Fruit fly (Drosophila melanogaster) whole organism, adult: ENCODE measurements around the gene CG32161.

Experiments
- CG12768 ChIP-seq: fragments of 200-800 bp; sonication (Bioruptor generic); optimal IDR thresholded peaks from 2 replicates; lab custom pipeline; 2017; ENCODE audit warnings: missing biosample characterization, missing genetic modification characterization, mild to moderate bottlenecking, moderate library complexity, missing genetic modification reagents
- CG33017 ChIP-seq: fragments of 200-800 bp; sonication (Bioruptor generic); optimal IDR thresholded peaks from 2 replicates; lab custom pipeline; 2018; ENCODE audit warnings: missing biosample characterization, mild to moderate bottlenecking, missing genetic modification characterization, moderate library complexity
- Crg-1 ChIP-seq: fragments of 200-800 bp; sonication (Bioruptor generic); optimal IDR thresholded peaks from 2 replicates; lab custom pipeline; 2016; ENCODE audit warnings: missing biosample characterization, missing genetic modification characterization
- Hr96 ChIP-seq: fragments of 200-800 bp; sonication (Bioruptor generic); optimal IDR thresholded peaks from 2 replicates; lab custom pipeline; 2016; ENCODE audit warnings: missing biosample characterization, missing genetic modification characterization
- bab1 ChIP-seq: fragments of 200-800 bp; sonication (Bioruptor generic); optimal IDR thresholded peaks from 3 replicates; lab custom pipeline; 2019; ENCODE audit warnings: missing biosample characterization, mild to moderate bottlenecking, missing genetic modification characterization, moderate library complexity
- cnc ChIP-seq, 2 experiments: fragments of >200 bp; optimal IDR thresholded peaks; 2 replicates each; lab custom pipeline; 2017
- kay ChIP-seq: fragments of 200-800 bp; sonication (Bioruptor generic); peaks from one replicate; lab custom pipeline; 2016; ENCODE audit warnings: missing biosample characterization, missing genetic modification characterization, borderline replicate concordance
- ovo ChIP-seq: fragments of 200-800 bp; sonication (Bioruptor generic); optimal IDR thresholded peaks from 2 replicates; lab custom pipeline; 2016; ENCODE audit warnings: missing biosample characterization, missing genetic modification characterization
- pad ChIP-seq: fragments of 200-800 bp; sonication (Bioruptor generic); optimal IDR thresholded peaks from 3 replicates; lab custom pipeline; 2017; ENCODE audit warnings: missing biosample characterization, missing genetic modification characterization, mild to moderate bottlenecking, moderate library complexity, missing genetic modification reagents
- tj ChIP-seq: fragments of 200-800 bp; sonication (Bioruptor generic); optimal IDR thresholded peaks from 3 replicates; lab custom pipeline; 2017; ENCODE audit warnings: missing biosample characterization, mild to moderate bottlenecking, missing genetic modification characterization, moderate library complexity

DNA sequence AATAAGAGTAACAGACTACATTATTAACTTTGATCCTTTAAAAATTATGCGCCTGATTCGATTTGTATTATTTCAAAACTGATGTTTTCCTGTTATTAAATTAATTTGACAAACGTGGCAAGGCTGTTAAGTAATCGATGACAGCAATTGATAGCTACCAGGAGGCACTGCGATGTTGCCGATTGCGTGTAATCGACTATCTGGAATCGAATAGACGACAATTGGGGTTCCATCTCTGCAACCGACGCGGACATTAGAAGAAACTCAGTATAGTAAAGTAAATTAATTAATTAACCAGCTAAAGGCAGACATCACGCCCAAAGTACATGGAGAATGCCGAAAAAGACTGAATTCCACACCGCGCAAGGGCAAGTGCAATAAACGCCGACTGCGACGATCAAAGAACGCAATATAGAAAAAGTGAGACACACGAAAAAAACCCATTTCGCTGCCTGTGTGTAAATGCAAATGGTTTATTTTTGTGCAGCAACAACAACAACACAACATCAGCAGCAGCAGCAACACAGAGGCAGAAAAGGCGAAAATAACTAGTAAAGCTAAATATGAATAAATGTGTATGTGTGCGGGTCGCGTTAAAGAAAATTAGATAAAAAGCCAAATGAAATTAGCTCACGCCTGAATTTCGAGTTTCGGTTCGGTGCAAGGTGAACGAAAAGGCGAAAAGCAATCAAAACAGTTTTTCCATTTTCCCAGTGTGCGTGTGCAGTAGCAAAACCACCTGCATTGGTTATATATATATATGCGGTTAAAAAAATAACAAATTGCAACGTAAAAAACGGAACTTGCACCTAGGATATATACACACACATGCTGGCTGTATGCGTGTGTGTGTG, 7.7 kb downstream of the CG32161 start, which contains the start of gene sina:
- TF ChIP-seq CG33017 (tag; lab: Kevin White, UChicago) (peak; percentile 33), Hr96 (GFP tag; lab: Kevin White, UChicago) (no peak), kay (no peak), CG12768 (no peak), tj (GFP tag; lab: Kevin White, UChicago) (peak; percentile 14), cnc (optimal IDR thresholded peaks at IDR 0.05; lab: Kevin White, UChicago) (no peak), pad (GFP tag; lab: Kevin White, UChicago) (no peak), ovo (GFP tag; lab: Kevin White, UChicago) (peak; percentile 18), bab1 (GFP tag; lab: Kevin White, UChicago) (peak; percentile 50), Crg-1 (GFP tag; lab: Kevin White, UChicago) (peak; percentile 1)
